Fruit fly (Drosophila melanogaster) whole organism, embryonic: ENCODE results near the gene bol.

ENCODE experiments used
- Awh ChIP-seq: fragments of 200-800 bp; sonication (Bioruptor generic); IDR thresholded peaks from 2 replicates; pipeline ENCODE4, ENCODE4 v1.3.6; 2022; ENCODE audit warnings: missing biosample characterization, missing genetic modification characterization
- C15 ChIP-seq: fragments of 200-800 bp; sonication (Bioruptor generic); IDR thresholded peaks from 3 replicates; pipeline ENCODE4 v1.3.6; 2022; ENCODE audit warnings: missing biosample characterization, missing genetic modification characterization
- CG10274 ChIP-seq: fragments of 200-800 bp; sonication (Bioruptor generic); optimal IDR thresholded peaks from 3 replicates; lab custom pipeline; 2017; ENCODE audit warnings: missing biosample characterization, mild to moderate bottlenecking, missing genetic modification characterization
- CG13775 ChIP-seq: fragments of 200-800 bp; sonication (Bioruptor generic); optimal IDR thresholded peaks from 3 replicates; lab custom pipeline; 2017; ENCODE audit warnings: missing biosample characterization, mild to moderate bottlenecking, missing genetic modification characterization
- CG13894 ChIP-seq: fragments of 200-800 bp; sonication (Bioruptor generic); optimal IDR thresholded peaks from 3 replicates; lab custom pipeline; 2018; ENCODE audit warnings: missing biosample characterization, mild to moderate bottlenecking, missing genetic modification characterization, moderate library complexity
- CG17361 ChIP-seq: fragments of 200-800 bp; sonication (Bioruptor generic); IDR thresholded peaks from 3 replicates; pipeline ENCODE4 v1.3.6; 2022; ENCODE audit warnings: missing biosample characterization, missing genetic modification characterization
- CG17802 ChIP-seq: fragments of 200-800 bp; sonication (Bioruptor generic); optimal IDR thresholded peaks from 2 replicates; lab custom pipeline; 2018; ENCODE audit warnings: missing biosample characterization, mild to moderate bottlenecking, missing genetic modification characterization, moderate library complexity
- CG18599 ChIP-seq: fragments of 200-800 bp; sonication (Bioruptor generic); optimal IDR thresholded peaks from 3 replicates; lab custom pipeline; 2017; ENCODE audit warnings: missing biosample characterization, missing genetic modification characterization, mild to moderate bottlenecking, moderate library complexity, missing genetic modification reagents
- CG2120 ChIP-seq: fragments of 200-800 bp; sonication (Bioruptor generic); optimal IDR thresholded peaks from 3 replicates; lab custom pipeline; 2016; ENCODE audit warnings: missing biosample characterization, missing genetic modification characterization
- CG32767 ChIP-seq: fragments of 200-800 bp; sonication (Bioruptor generic); IDR thresholded peaks from 2 replicates; pipeline ENCODE4 v1.3.6; 2022; ENCODE audit warnings: missing biosample characterization, missing genetic modification characterization
- CG3281 ChIP-seq: fragments of 200-800 bp; sonication (Bioruptor generic); optimal IDR thresholded peaks from 3 replicates; lab custom pipeline; 2017; ENCODE audit warnings: missing biosample characterization, mild to moderate bottlenecking, missing genetic modification characterization
- CG6813 ChIP-seq: fragments of 200-800 bp; sonication (Bioruptor generic); optimal IDR thresholded peaks from 2 replicates; lab custom pipeline; 2017; ENCODE audit warnings: missing biosample characterization, missing genetic modification characterization, mild to moderate bottlenecking, moderate library complexity, missing genetic modification reagents
- CG7556 ChIP-seq: fragments of 200-800 bp; sonication (Bioruptor generic); optimal IDR thresholded peaks from 2 replicates; lab custom pipeline; 2017; ENCODE audit warnings: missing biosample characterization, mild to moderate bottlenecking, missing genetic modification characterization
- D19A ChIP-seq: fragments of 200-800 bp; optimal IDR thresholded peaks from 3 replicates; lab custom pipeline; 2019; ENCODE audit warnings: missing biosample characterization, mild to moderate bottlenecking, missing genetic modification characterization, moderate library complexity
- Drgx ChIP-seq: fragments of 200-800 bp; sonication (Bioruptor generic); IDR thresholded peaks from 2 replicates; pipeline ENCODE4 v1.3.6; 2022; ENCODE audit warnings: missing biosample characterization, missing genetic modification characterization
- Elba2 ChIP-seq: fragments of 200-800 bp; sonication (Bioruptor generic); optimal IDR thresholded peaks from 3 replicates; lab custom pipeline; 2016; ENCODE audit warnings: missing biosample characterization, missing genetic modification characterization
- HLHmδ ChIP-seq: fragments of 200-800 bp; sonication (Bioruptor generic); optimal IDR thresholded peaks from 2 replicates; lab custom pipeline; 2018; ENCODE audit warnings: missing biosample characterization, mild to moderate bottlenecking, missing genetic modification characterization, moderate library complexity
- Hr51 ChIP-seq, 2 experiments: fragments of 200-800 bp; sonication (Bioruptor generic); optimal IDR thresholded peaks; 2 replicates in 1 of 2; 3 replicates in 1 of 2; lab custom pipeline; 2016 to 2018; ENCODE audit warnings: missing biosample characterization in 2 of 2, missing genetic modification characterization in 2 of 2, mild to moderate bottlenecking in 1 of 2, moderate library complexity in 1 of 2
- Med ChIP-seq: fragments of 200-800 bp; sonication (Bioruptor generic); peaks from one replicate; lab custom pipeline; 2016; ENCODE audit warnings: missing biosample characterization, missing genetic modification characterization, mild to moderate bottlenecking, inconsistent platforms, moderate library complexity
- Nf-YB ChIP-seq: fragments of 200-800 bp; sonication (Bioruptor generic); optimal IDR thresholded peaks from 3 replicates; lab custom pipeline; 2019; ENCODE audit warnings: missing biosample characterization, mild to moderate bottlenecking, missing genetic modification characterization, moderate library complexity
- NfI ChIP-seq: fragments of 200-800 bp; sonication (Bioruptor generic); optimal IDR thresholded peaks from 3 replicates; lab custom pipeline; 2018; ENCODE audit warnings: missing biosample characterization, mild to moderate bottlenecking, missing genetic modification characterization, moderate library complexity
- Sin3A ChIP-seq: fragments of >200 bp; optimal IDR thresholded peaks from 2 replicates; lab custom pipeline; 2018
- Ssrp ChIP-seq: fragments of 200-800 bp; sonication (Bioruptor generic); optimal IDR thresholded peaks from 2 replicates; lab custom pipeline; 2018; ENCODE audit warnings: missing biosample characterization, mild to moderate bottlenecking, missing genetic modification characterization, moderate library complexity
- Tbp ChIP-seq: fragments of >200 bp; optimal IDR thresholded peaks from 2 replicates; lab custom pipeline; 2018; ENCODE audit warnings: missing biosample characterization, missing genetic modification characterization
- Usf ChIP-seq: fragments of 200-800 bp; sonication (Bioruptor generic); optimal IDR thresholded peaks from 2 replicates; lab custom pipeline; 2017; ENCODE audit warnings: missing genotype, missing biosample characterization, missing genetic modification characterization
- Xrp1 ChIP-seq: fragments of 200-800 bp; sonication (Bioruptor generic); IDR thresholded peaks from 2 replicates; pipeline ENCODE4 v1.3.6; 2022; ENCODE audit warnings: missing biosample characterization, missing genetic modification characterization
- ara ChIP-seq: fragments of 200-800 bp; sonication (Bioruptor generic); IDR thresholded peaks from 2 replicates; pipeline ENCODE4 v1.3.6; 2022; ENCODE audit warnings: missing biosample characterization, missing genetic modification characterization
- danr ChIP-seq: fragments of 200-800 bp; sonication (Bioruptor generic); IDR thresholded peaks from 2 replicates; pipeline ENCODE4 v1.3.6; 2022; ENCODE audit warnings: missing biosample characterization, missing genetic modification characterization
- dmrt11E ChIP-seq: fragments of 200-800 bp; sonication (Bioruptor generic); optimal IDR thresholded peaks from 3 replicates; lab custom pipeline; 2018; ENCODE audit warnings: missing biosample characterization, mild to moderate bottlenecking, missing genetic modification characterization, moderate library complexity
- dmrt99B ChIP-seq: fragments of 200-800 bp; sonication (Bioruptor generic); optimal IDR thresholded peaks from 2 replicates; lab custom pipeline; 2018; ENCODE audit warnings: missing biosample characterization, mild to moderate bottlenecking, missing genetic modification characterization, moderate library complexity
- dysf ChIP-seq: fragments of 200-800 bp; sonication (Bioruptor generic); IDR thresholded peaks from 3 replicates; pipeline ENCODE4 v1.3.6; 2022; ENCODE audit warnings: missing biosample characterization, missing genetic modification characterization
- exex ChIP-seq: fragments of 200-800 bp; sonication (Bioruptor generic); optimal IDR thresholded peaks from 4 replicates; lab custom pipeline; 2018; ENCODE audit warnings: missing biosample characterization, mild to moderate bottlenecking, missing genetic modification characterization, moderate library complexity
- ham ChIP-seq: fragments of 200-800 bp; sonication (Bioruptor generic); IDR thresholded peaks from 2 replicates; pipeline ENCODE4 v1.3.6; 2022; ENCODE audit warnings: missing biosample characterization, missing genetic modification characterization
- her ChIP-seq: fragments of 200-800 bp; sonication (Bioruptor generic); optimal IDR thresholded peaks from 2 replicates; lab custom pipeline; 2016; ENCODE audit warnings: missing biosample characterization, missing genetic modification characterization
- kay ChIP-seq: fragments of 200-800 bp; sonication (Bioruptor generic); optimal IDR thresholded peaks from 2 replicates; lab custom pipeline; 2016; ENCODE audit warnings: missing biosample characterization, missing genetic modification characterization
- lmd ChIP-seq: fragments of 200-800 bp; sonication (Bioruptor generic); IDR thresholded peaks from 2 replicates; pipeline ENCODE4 v1.3.6; 2022; ENCODE audit warnings: missing biosample characterization, missing genetic modification characterization
- onecut ChIP-seq: fragments of 200-800 bp; sonication (Bioruptor generic); IDR thresholded peaks from 2 replicates; pipeline ENCODE4 v1.3.6; 2022; ENCODE audit warnings: missing biosample characterization, missing genetic modification characterization
- phol ChIP-seq: fragments of 200-800 bp; sonication (Bioruptor generic); optimal IDR thresholded peaks from 3 replicates; lab custom pipeline; 2018; ENCODE audit warnings: missing biosample characterization, mild to moderate bottlenecking, missing genetic modification characterization, moderate library complexity
- scrt ChIP-seq: fragments of 200-800 bp; sonication (Bioruptor generic); optimal IDR thresholded peaks from 2 replicates; lab custom pipeline; 2018; ENCODE audit warnings: missing biosample characterization, mild to moderate bottlenecking, missing genetic modification characterization, moderate library complexity
- sens ChIP-seq: fragments of 200-800 bp; sonication (Bioruptor generic); peaks from one replicate; lab custom pipeline; 2016; ENCODE audit warnings: missing biosample characterization, missing genetic modification characterization
- so ChIP-seq: fragments of 200-800 bp; sonication (Bioruptor generic); IDR thresholded peaks from 3 replicates; pipeline ENCODE4 v1.3.6; 2022; ENCODE audit warnings: missing biosample characterization, missing genetic modification characterization
- sqz ChIP-seq: fragments of 200-800 bp; sonication (Bioruptor generic); optimal IDR thresholded peaks from 3 replicates; lab custom pipeline; 2018; ENCODE audit warnings: missing biosample characterization, mild to moderate bottlenecking, missing genetic modification characterization
- stc ChIP-seq: fragments of 200-800 bp; sonication (Bioruptor generic); IDR thresholded peaks from 2 replicates; pipeline ENCODE4 v1.3.6; 2022; ENCODE audit warnings: missing biosample characterization, missing genetic modification characterization
- tio ChIP-seq: fragments of 200-800 bp; sonication (Bioruptor generic); optimal IDR thresholded peaks from 2 replicates; lab custom pipeline; 2017; ENCODE audit warnings: missing biosample characterization, missing genetic modification characterization, inconsistent platforms
- z ChIP-seq: fragments of 200-800 bp; sonication (Bioruptor generic); IDR thresholded peaks from 3 replicates; pipeline ENCODE4 v1.3.6; 2022; ENCODE audit warnings: missing biosample characterization, missing genetic modification characterization
- zen2 ChIP-seq: fragments of 200-800 bp; sonication (Bioruptor generic); IDR thresholded peaks from 3 replicates; pipeline ENCODE4 v1.3.6; 2022; ENCODE audit warnings: missing biosample characterization, missing genetic modification characterization; ENCODE audit not compliant: partially characterized antibody

The bol gene

dm6 chr3L:9126021-9126811 lies 8.0 kb downstream of the bol start (continued):
- TF ChIP-seq Nf-YB (GFP tag; lab: Kevin White, UChicago) (no peak), her (GFP tag; lab: Kevin White, UChicago) (no peak), D19A (tag; lab: Kevin White, UChicago) (peak; percentile 12), dysf (GFP tag; lab: Robert Waterston, UW) (no peak), CG7556 (GFP tag; lab: Kevin White, UChicago) (peak; percentile 59), CG10274 (GFP tag; lab: Kevin White, UChicago) (no peak), CG17802 (tag; lab: Kevin White, UChicago) (no peak), Sin3A (lab: Kevin White, UChicago) (no peak), NfI (peak; percentile 8)

- TF ChIP-seq CG18599 (peak; percentile 19), Drgx (GFP tag; lab: Robert Waterston, UW) (peak; percentile 16; the same call in 1 of the 2 replicates), lmd (GFP tag; lab: Robert Waterston, UW) (no peak), zen2 (GFP tag; lab: Robert Waterston, UW) (0 out of 3 replicates have a peak, but pooled peaks have one; percentile 52), Xrp1 (GFP tag; lab: Robert Waterston, UW) (0 out of 2 replicates have a peak, but pooled peaks have one; percentile 12), Tbp (no peak), Elba2 (GFP tag; lab: Kevin White, UChicago) (peak; percentile 99), CG17361 (GFP tag; lab: Robert Waterston, UW) (peak; percentile 64; the same call in 2 of the 3 replicates), C15 (GFP tag; lab: Robert Waterston, UW) (no peak), tio (peak; percentile 51), Awh (GFP tag; lab: Robert Waterston, UW) (0 out of 2 replicates have a peak, but pooled peaks have one; percentile 21), phol (peak; percentile 2), z (GFP tag; lab: Robert Waterston, UW) (peak; percentile 84), Med (GFP tag; lab: Kevin White, UChicago) (peak; percentile 59), sens (GFP tag; lab: Kevin White, UChicago) (peak; percentile 84), CG6813 (GFP tag; lab: Kevin White, UChicago) (no peak), CG2120 (peak; percentile 31), CG13775 (GFP tag; lab: Kevin White, UChicago) (peak; percentile 25), ara (no peak), ham (no peak), CG13894 (peak; percentile 100), stc (0 out of 2 replicates have a peak, but pooled peaks have one; percentile 35), scrt (peak; percentile 21), exex (tag; lab: Kevin White, UChicago) (peak; percentile 56), onecut (GFP tag; lab: Robert Waterston, UW) (peak; percentile 6; the same call in 1 of the 2 replicates), dmrt99B (tag; lab: Kevin White, UChicago) (peak; percentile 39), dmrt11E (no peak), Ssrp (tag; lab: Kevin White, UChicago) (peak; percentile 7), Hr51 (GFP tag; optimal IDR thresholded peaks at IDR 0.05; lab: Kevin White, UChicago) (peak in 1 of 2 experiments; percentile 43), Usf (GFP tag; lab: Kevin White, UChicago) (no peak), kay (no peak), sqz (GFP tag; lab: Kevin White, UChicago) (no peak), HLHmδ (peak; percentile 28), so (GFP tag; lab: Robert Waterston, UW) (peak; percentile 37; the same call in 1 of the 3 replicates), CG3281 (peak; percentile 2), CG32767 (GFP tag; lab: Robert Waterston, UW) (0 out of 2 replicates have a peak, but pooled peaks have one; percentile 14), danr (GFP tag; lab: Robert Waterston, UW) (0 out of 2 replicates have a peak, but pooled peaks have one; percentile 13)
Observed at dm6 chr3L:9125261-9126020, 8.8 kb downstream of the bol start.
